Worm (Caenorhabditis elegans): ENCODE data around the gene agr-1.
A peak's percentile ranks its signal among the peaks of the same experiment; 100 is the strongest.

The agr-1 gene

ce11 chrII:6812514-6812913 is 37.5 kb upstream of the agr-1 start (continued):
- TF ChIP-seq lsy-2 (tag; optimal IDR thresholded peaks at IDR 0.05): peak in 1 of 2 experiments; percentile 19
- TF ChIP-seq fkh-10 (GFP tag; optimal IDR thresholded peaks at IDR 0.05): no peak
- TF ChIP-seq ctbp-1 (GFP tag; IDR thresholded peaks at IDR 0.05): no peak
- TF ChIP-seq hmg-1.1 (GFP tag; IDR thresholded peaks at IDR 0.05): 0 out of 2 replicates have a peak, but pooled peaks have one; percentile 21
- no peak for TF ChIP-seq dve-1 (tag; optimal IDR thresholded peaks at IDR 0.05; ENCODE audit: insufficient read depth)
- no peak for TF ChIP-seq ceh-82 (tag; optimal IDR thresholded peaks at IDR 0.05)
- no peak for TF ChIP-seq zfp-3 (GFP tag; conservative IDR thresholded peaks at IDR 0.05)
- peak; percentile 24 for TF ChIP-seq hlh-30 (tag; optimal IDR thresholded peaks at IDR 0.05; ENCODE audit: insufficient read depth)
- TF ChIP-seq D1046.2 (GFP tag; IDR thresholded peaks at IDR 0.05): no peak
- TF ChIP-seq zip-2 (tag; optimal IDR thresholded peaks at IDR 0.05): no peak
- no peak for TF ChIP-seq nhr-76 (tag; optimal IDR thresholded peaks at IDR 0.05)

DNA sequence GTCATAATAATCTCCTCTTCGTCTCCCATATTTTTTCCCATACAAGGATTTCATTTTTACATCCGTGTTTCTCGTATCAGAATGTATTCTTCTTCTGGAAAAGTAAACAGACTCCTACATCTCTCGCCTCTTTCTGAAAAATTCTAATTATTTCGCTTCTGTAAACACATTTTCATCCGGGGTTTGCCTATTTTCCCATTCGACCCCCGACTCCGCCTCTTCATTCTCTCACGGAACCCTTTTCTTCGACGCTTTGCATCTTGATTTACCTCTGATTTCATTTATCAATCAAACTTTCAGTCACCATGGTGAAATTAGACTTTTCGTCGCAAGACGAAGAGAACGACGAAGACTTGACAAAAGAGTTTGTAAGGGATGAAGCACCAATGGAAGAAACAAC is 35.7 kb upstream of the agr-1 start, which contains the start of gene snt-1:
snt-1 (plus strand) TSS at position 301 of the 400 bp plus-strand sequence.
- TF ChIP-seq aha-1 (tag) (peak; percentile 35), nhr-6 (tag; optimal IDR thresholded peaks at IDR 0.05) (no peak)

ce11 chrII:6808539-6808938 is 33.6 kb upstream of the agr-1 start:
- TF ChIP-seq lin-38 (GFP tag; IDR thresholded peaks at IDR 0.05): no peak
- no peak for TF ChIP-seq daf-16 (GFP tag; optimal IDR thresholded peaks at IDR 0.05)
- TF ChIP-seq daf-16 (tag; optimal IDR thresholded peaks at IDR 0.05): no peak
- peak; percentile 75 for TF ChIP-seq hmg-1.1 (GFP tag; IDR thresholded peaks at IDR 0.05)
- no peak for TF ChIP-seq mes-2 (tag; optimal IDR thresholded peaks at IDR 0.05; ENCODE audit: poor library complexity, severe bottlenecking)
- peak; percentile 52 for TF ChIP-seq F37D6.2 (tag; optimal IDR thresholded peaks at IDR 0.05)
- TF ChIP-seq ZK546.5 (tag; optimal IDR thresholded peaks at IDR 0.05): no peak
- no peak for TF ChIP-seq ceh-20 (GFP tag; IDR thresholded peaks at IDR 0.05)
- TF ChIP-seq gei-8 (GFP tag; optimal IDR thresholded peaks at IDR 0.05): no peak
- no peak for TF ChIP-seq dve-1 (tag; optimal IDR thresholded peaks at IDR 0.05; ENCODE audit: insufficient read depth)
- TF ChIP-seq ceh-82 (tag; optimal IDR thresholded peaks at IDR 0.05): no peak
- no peak for TF ChIP-seq tra-1 (GFP tag; IDR thresholded peaks at IDR 0.05)
- peak; percentile 74 for TF ChIP-seq fkh-10 (GFP tag; optimal IDR thresholded peaks at IDR 0.05)
- 0 out of 2 replicates have a peak, but pooled peaks have one; percentile 39 for TF ChIP-seq ctbp-1 (GFP tag; IDR thresholded peaks at IDR 0.05)
- no peak for TF ChIP-seq ces-1 (GFP tag; optimal IDR thresholded peaks at IDR 0.05)
- no peak for TF ChIP-seq dpl-1 (GFP tag; optimal IDR thresholded peaks at IDR 0.05)
- no peak for TF ChIP-seq dmd-8 (GFP tag; IDR thresholded peaks at IDR 0.05)
- no peak for TF ChIP-seq T20F7.1 (GFP tag; optimal IDR thresholded peaks at IDR 0.05)
- TF ChIP-seq nhr-48 (tag; optimal IDR thresholded peaks at IDR 0.05): no peak
- TF ChIP-seq T26A8.4 (GFP tag; IDR thresholded peaks at IDR 0.05): no peak
- TF ChIP-seq jun-1 (tag; optimal IDR thresholded peaks at IDR 0.05): no peak
- peak in 1 of 2 experiments; percentile 18 for TF ChIP-seq lsy-2 (tag; optimal IDR thresholded peaks at IDR 0.05)
- TF ChIP-seq mdl-1 (tag; optimal IDR thresholded peaks at IDR 0.05): peak in 1 of 2 experiments; percentile 14
- TF ChIP-seq unc-62 (GFP tag; optimal IDR thresholded peaks at IDR 0.05 in 1 of 2): peak in 1 of 2 experiments; percentile 92
- no peak for TF ChIP-seq unc-62 (tag; optimal IDR thresholded peaks at IDR 0.05)
- no peak for TF ChIP-seq nhr-42 (GFP tag; IDR thresholded peaks at IDR 0.05)
- no peak for TF ChIP-seq arid-1 (GFP tag; conservative IDR thresholded peaks at IDR 0.05)
- no peak for TF ChIP-seq php-3 (GFP tag; IDR thresholded peaks at IDR 0.05)
- peak; percentile 53 for TF ChIP-seq rbr-2 (tag; optimal IDR thresholded peaks at IDR 0.05)
- TF ChIP-seq aha-1 (tag): peak; percentile 96
- TF ChIP-seq madf-5 (GFP tag; IDR thresholded peaks at IDR 0.05): no peak

ce11 chrII:6807162-6807561 is 32.2 kb upstream of the agr-1 start, which contains the start of gene F31E8.5:
Gene F31E8.5 (minus strand): TSS chrII:6807262.
- TF ChIP-seq lin-39 (tag; optimal IDR thresholded peaks at IDR 0.05) (no peak), nhr-25 (tag; optimal IDR thresholded peaks at IDR 0.05; ENCODE audit: borderline replicate concordance, insufficient read depth) (no peak), tag-97 (GFP tag; IDR thresholded peaks at IDR 0.05) (no peak), attf-4 (tag; optimal IDR thresholded peaks at IDR 0.05) (no peak)
